Worm (Caenorhabditis elegans) whole organism, mixed stage, embryonic: Measurements from ENCODE around the gene C31B8.7.

Experiments used
- blmp-1 ChIP-seq: fragments of 150-350 bp; optimal IDR thresholded peaks from 2 replicates; lab custom pipeline; 2014; ENCODE audit warnings: missing biosample characterization, missing genetic modification characterization
- ceh-39 ChIP-seq: fragments of 150-350 bp; optimal IDR thresholded peaks from 2 replicates; lab custom pipeline; 2014; ENCODE audit warnings: missing biosample characterization, missing genetic modification characterization
- elt-1 ChIP-seq: sonication (generic microtip); optimal IDR thresholded peaks from 2 replicates; lab custom pipeline; 2017; ENCODE audit warnings: missing genetic modification characterization, mild to moderate bottlenecking, missing compliant biosample characterization, antibody characterized with exemption, moderate library complexity, borderline replicate concordance; ENCODE audit not compliant: insufficient read depth
- elt-3 ChIP-seq: fragments of 150-350 bp; optimal IDR thresholded peaks from 2 replicates; lab custom pipeline; 2014; ENCODE audit warnings: missing biosample characterization, missing genetic modification characterization
- lsy-2 ChIP-seq: fragments of 150-350 bp; optimal IDR thresholded peaks from 2 replicates; lab custom pipeline; 2014; ENCODE audit warnings: missing biosample characterization, missing genetic modification characterization
- mep-1 ChIP-seq: fragments of 150-350 bp; optimal IDR thresholded peaks from 2 replicates; lab custom pipeline; 2017; ENCODE audit warnings: missing biosample characterization, missing genetic modification reagents, missing genetic modification characterization, inconsistent platforms
- nhr-28 ChIP-seq: fragments of 150-350 bp; optimal IDR thresholded peaks from 2 replicates; lab custom pipeline; 2014; ENCODE audit warnings: missing biosample characterization, missing genetic modification characterization
- pha-4 ChIP-seq: fragments of 150-350 bp; optimal IDR thresholded peaks from 2 replicates; lab custom pipeline; 2018; ENCODE audit warnings: missing biosample characterization, missing genetic modification reagents, missing genetic modification characterization
- unc-120 ChIP-seq: sonication (generic microtip); optimal IDR thresholded peaks from 2 replicates; lab custom pipeline; 2017; ENCODE audit warnings: missing genetic modification characterization, missing compliant biosample characterization; ENCODE audit not compliant: poor library complexity, severe bottlenecking
- unc-39 ChIP-seq: fragments of 150-350 bp; optimal IDR thresholded peaks from 2 replicates; lab custom pipeline; 2014; ENCODE audit warnings: missing biosample characterization, missing genetic modification characterization
- zip-8 ChIP-seq: fragments of 150-350 bp; optimal IDR thresholded peaks from 2 replicates; lab custom pipeline; 2014; ENCODE audit warnings: missing biosample characterization, missing genetic modification characterization
- ztf-11 ChIP-seq: fragments of 150-350 bp; optimal IDR thresholded peaks from 2 replicates; lab custom pipeline; 2014; ENCODE audit warnings: missing biosample characterization, missing genetic modification characterization

DNA sequence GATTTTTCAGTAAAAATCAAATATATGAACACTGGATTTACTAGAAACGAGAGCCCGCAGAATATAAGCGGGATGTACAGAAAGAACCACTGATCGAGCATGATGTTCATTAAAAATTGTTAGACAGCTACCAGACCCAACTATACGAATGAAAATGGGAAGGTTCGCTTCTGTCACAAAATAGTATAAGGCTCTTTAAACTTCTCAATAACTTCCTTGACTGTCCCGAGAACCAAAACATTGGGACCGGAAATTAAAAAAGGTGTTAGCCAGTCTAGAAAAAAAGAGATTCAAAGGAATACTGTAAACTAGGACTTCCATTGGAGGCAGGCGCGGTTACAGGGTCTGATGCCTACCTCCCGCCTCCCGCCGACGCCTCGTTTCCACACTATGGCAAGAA lies 45.3 kb downstream of the C31B8.7 start, which contains the start of gene srj-55:
- TF ChIP-seq unc-39 (tag; lab: Kevin White, UChicago) (no peak), elt-3 (no peak), elt-1 (tag; lab: Kevin White, UChicago) (no peak), blmp-1 (tag; lab: Kevin White, UChicago) (no peak), ceh-39 (tag; lab: Kevin White, UChicago) (no peak), zip-8 (tag; lab: Kevin White, UChicago) (no peak), unc-120 (tag; lab: Kevin White, UChicago) (no peak), nhr-28 (no peak), pha-4 (no peak), ztf-11 (tag; lab: Kevin White, UChicago) (no peak), mep-1 (no peak), lsy-2 (no peak)
